Worm (Caenorhabditis elegans) whole organism, early embryonic: Measurements from ENCODE around the gene srh-200.

Experiments used
- B0310.2 ChIP-seq: sonication (generic microtip); optimal IDR thresholded peaks from 2 replicates; lab custom pipeline; 2016; ENCODE audit warnings: mild to moderate bottlenecking, missing genetic modification characterization, missing compliant biosample characterization
- F13C5.2 ChIP-seq: sonication (generic microtip); optimal IDR thresholded peaks from 2 replicates; lab custom pipeline; 2017; ENCODE audit warnings: mild to moderate bottlenecking, missing genetic modification characterization, inconsistent platforms, missing compliant biosample characterization
- aly-1 ChIP-seq: sonication (generic microtip); optimal IDR thresholded peaks from 2 replicates; lab custom pipeline; 2016; ENCODE audit warnings: missing genetic modification characterization, missing compliant biosample characterization
- ama-1 ChIP-seq: fragments of 150-350 bp; optimal IDR thresholded peaks from 2 replicates; lab custom pipeline; 2014
- ceh-13 ChIP-seq: fragments of 200-800 bp; sonication (Bioruptor generic); optimal IDR thresholded peaks from 2 replicates; lab custom pipeline; 2018; ENCODE audit warnings: mild to moderate bottlenecking, missing genetic modification characterization, missing compliant biosample characterization
- ceh-36 ChIP-seq: sonication (generic microtip); optimal IDR thresholded peaks from 2 replicates; lab custom pipeline; 2016; ENCODE audit warnings: missing genetic modification characterization, inconsistent platforms, missing compliant biosample characterization
- ets-7 ChIP-seq: sonication (generic microtip); optimal IDR thresholded peaks from 2 replicates; lab custom pipeline; 2016; ENCODE audit warnings: missing genotype, missing genetic modification characterization, missing compliant biosample characterization
- flt-1 ChIP-seq: fragments of 200-800 bp; sonication (Bioruptor generic); IDR thresholded peaks from 2 replicates; pipeline ENCODE4 v1.3.6; 2022; ENCODE audit warnings: missing genetic modification characterization, missing compliant biosample characterization
- hmbx-1 ChIP-seq: sonication (generic microtip); optimal IDR thresholded peaks from 2 replicates; lab custom pipeline; 2016; ENCODE audit warnings: mild to moderate bottlenecking, missing genetic modification characterization, missing compliant biosample characterization
- hmg-4 ChIP-seq: fragments of 200-800 bp; sonication (Bioruptor generic); optimal IDR thresholded peaks from 2 replicates; lab custom pipeline; 2018; ENCODE audit warnings: mild to moderate bottlenecking, missing genetic modification characterization, missing compliant biosample characterization
- hnd-1 ChIP-seq: sonication (generic microtip); optimal IDR thresholded peaks from 2 replicates; lab custom pipeline; 2016; ENCODE audit warnings: missing genetic modification characterization, missing compliant biosample characterization
- pes-1 ChIP-seq: fragments of 200-800 bp; sonication (Bioruptor generic); IDR thresholded peaks from 2 replicates; pipeline ENCODE4 v1.3.6; 2022; ENCODE audit warnings: missing genetic modification reagents, missing genetic modification characterization, missing compliant biosample characterization
- scrt-1 ChIP-seq: fragments of 200-800 bp; sonication (Bioruptor generic); IDR thresholded peaks from 2 replicates; pipeline ENCODE4 v1.3.6; 2022; ENCODE audit warnings: missing genetic modification characterization, missing compliant biosample characterization
- sea-1 ChIP-seq: fragments of 200-800 bp; sonication (Bioruptor generic); conservative IDR thresholded peaks from 2 replicates; pipeline ENCODE4 v1.3.6; 2022; ENCODE audit warnings: missing genetic modification characterization, missing compliant biosample characterization
- tbx-11 ChIP-seq: fragments of 200-800 bp; sonication (Bioruptor generic); IDR thresholded peaks from 2 replicates; pipeline ENCODE4 v1.3.6; 2022; ENCODE audit warnings: missing genetic modification characterization, missing compliant biosample characterization
- tbx-37 ChIP-seq: fragments of 200-800 bp; sonication (Bioruptor generic); conservative IDR thresholded peaks from 2 replicates; pipeline ENCODE4 v1.3.6; 2022; ENCODE audit warnings: missing genetic modification reagents, missing genetic modification characterization, missing compliant biosample characterization
- tra-4 ChIP-seq: sonication (generic microtip); optimal IDR thresholded peaks from 2 replicates; lab custom pipeline; 2017; ENCODE audit warnings: missing genetic modification characterization, missing compliant biosample characterization

srh-200 gene

ce11 chrV:7612044-7612443, 41.4 kb downstream of the srh-200 start, which contains the start of gene clec-215:
Gene clec-215, plus strand, starts transcription at chrV:7612344.
- TF ChIP-seq flt-1 (GFP tag; lab: Robert Waterston, UW) (no peak), sea-1 (no peak), tbx-11 (GFP tag; lab: Robert Waterston, UW) (no peak), tbx-37 (GFP tag; lab: Robert Waterston, UW) (no peak), F13C5.2 (no peak), ceh-13 (GFP tag; lab: Kevin White, UChicago) (no peak), pes-1 (GFP tag; lab: Robert Waterston, UW) (no peak), ets-7 (tag; lab: Kevin White, UChicago) (no peak), B0310.2 (tag; lab: Kevin White, UChicago) (no peak), hmg-4 (GFP tag; lab: Kevin White, UChicago) (no peak), tra-4 (tag; lab: Kevin White, UChicago) (no peak)

ce11 chrV:7609698-7610420, 43.6 kb downstream of the srh-200 start, which contains the start of the genes folt-3 and clec-214:
Gene folt-3, minus strand, starts transcription at chrV:7609748.
Gene clec-214, plus strand, starts transcription at chrV:7610370.
- no peak for TF ChIP-seq tra-4 (tag; lab: Kevin White, UChicago)
- no peak for TF ChIP-seq ama-1 (lab: Kevin White, UChicago)
- TF ChIP-seq hmg-4 (GFP tag; lab: Kevin White, UChicago), result no peak
- TF ChIP-seq flt-1 (GFP tag; lab: Robert Waterston, UW), result no peak
- no peak for TF ChIP-seq tbx-11 (GFP tag; lab: Robert Waterston, UW)
- no peak for TF ChIP-seq ets-7 (tag; lab: Kevin White, UChicago)
- no peak for TF ChIP-seq aly-1 (tag; lab: Kevin White, UChicago)
- TF ChIP-seq ceh-13 (GFP tag; lab: Kevin White, UChicago), result no peak
- TF ChIP-seq ceh-36 (tag; lab: Kevin White, UChicago), result no peak
- TF ChIP-seq F13C5.2, result no peak
- TF ChIP-seq hnd-1 (tag; lab: Kevin White, UChicago), result no peak
- no peak for TF ChIP-seq tbx-37 (GFP tag; lab: Robert Waterston, UW)
- no peak for TF ChIP-seq scrt-1 (GFP tag; lab: Robert Waterston, UW)
- no peak for TF ChIP-seq pes-1 (GFP tag; lab: Robert Waterston, UW)
- TF ChIP-seq hmbx-1, result no peak
- TF ChIP-seq B0310.2 (tag; lab: Kevin White, UChicago), result no peak
- no peak for TF ChIP-seq sea-1

ce11 chrV:7604858-7605257, 48.6 kb downstream of the srh-200 start, which contains the start of gene clec-213:
Gene clec-213, plus strand, starts transcription at chrV:7605158.
- TF ChIP-seq scrt-1 (GFP tag; lab: Robert Waterston, UW) (no peak), tbx-11 (GFP tag; lab: Robert Waterston, UW) (no peak), hmg-4 (GFP tag; lab: Kevin White, UChicago) (no peak), B0310.2 (tag; lab: Kevin White, UChicago) (no peak), F13C5.2 (no peak), tra-4 (tag; lab: Kevin White, UChicago) (no peak), ceh-36 (tag; lab: Kevin White, UChicago) (no peak), hnd-1 (tag; lab: Kevin White, UChicago) (no peak), pes-1 (GFP tag; lab: Robert Waterston, UW) (no peak), tbx-37 (GFP tag; lab: Robert Waterston, UW) (no peak), flt-1 (GFP tag; lab: Robert Waterston, UW) (no peak), hmbx-1 (no peak), aly-1 (tag; lab: Kevin White, UChicago) (no peak), ets-7 (tag; lab: Kevin White, UChicago) (no peak), ceh-13 (GFP tag; lab: Kevin White, UChicago) (no peak), sea-1 (no peak), ama-1 (lab: Kevin White, UChicago) (no peak)

- TF ChIP-seq flt-1 (GFP tag; lab: Robert Waterston, UW) (no peak), tra-4 (tag; lab: Kevin White, UChicago) (no peak), ets-7 (tag; lab: Kevin White, UChicago) (no peak), ama-1 (lab: Kevin White, UChicago) (no peak), hmg-4 (GFP tag; lab: Kevin White, UChicago) (no peak), tbx-37 (GFP tag; lab: Robert Waterston, UW) (no peak), sea-1 (no peak), F13C5.2 (no peak), hmbx-1 (no peak)
Observed at ce11 chrV:7603404-7603803, 50.1 kb downstream of the srh-200 start, which contains the start of gene C50E3.11. Gene C50E3.11, minus strand, starts transcription at chrV:7603486.
